Fruit fly (Drosophila melanogaster) whole organism, prepupa: ENCODE measurements around the gene CG15894.

Experiments used
- Blimp-1 ChIP-seq: fragments of 200-800 bp; sonication (Bioruptor generic); optimal IDR thresholded peaks from 3 replicates; lab custom pipeline; 2017; ENCODE audit warnings: missing biosample characterization, missing genetic modification characterization, mild to moderate bottlenecking, moderate library complexity, missing genetic modification reagents
- CG10631 ChIP-seq: fragments of 200-800 bp; sonication (Bioruptor generic); optimal IDR thresholded peaks from 2 replicates; lab custom pipeline; 2016; ENCODE audit warnings: missing biosample characterization, missing genetic modification characterization
- CG11762 ChIP-seq: fragments of 200-800 bp; sonication (Bioruptor generic); optimal IDR thresholded peaks from 3 replicates; lab custom pipeline; 2016; ENCODE audit warnings: missing biosample characterization, missing genetic modification characterization; ENCODE audit not compliant: insufficient read depth
- CG11902 ChIP-seq: fragments of 200-800 bp; sonication (Bioruptor generic); optimal IDR thresholded peaks from 3 replicates; lab custom pipeline; 2016; ENCODE audit warnings: missing biosample characterization, missing genetic modification characterization
- CG15336 ChIP-seq: fragments of 200-800 bp; sonication (Bioruptor generic); IDR thresholded peaks from 2 replicates; pipeline ENCODE4 v1.3.6; 2022; ENCODE audit warnings: missing biosample characterization, missing genetic modification characterization
- CG16779 ChIP-seq: fragments of 200-800 bp; sonication (Bioruptor generic); optimal IDR thresholded peaks from 3 replicates; lab custom pipeline; 2017; ENCODE audit warnings: missing biosample characterization, mild to moderate bottlenecking, missing genetic modification characterization
- CG32006 ChIP-seq: fragments of 200-800 bp; sonication (Bioruptor generic); optimal IDR thresholded peaks from 3 replicates; lab custom pipeline; 2017; ENCODE audit warnings: missing biosample characterization, mild to moderate bottlenecking, missing genetic modification characterization
- CG3919 ChIP-seq: fragments of 200-800 bp; sonication (Bioruptor generic); optimal IDR thresholded peaks from 3 replicates; lab custom pipeline; 2016; ENCODE audit warnings: missing biosample characterization, missing genetic modification characterization
- CG6163 ChIP-seq: fragments of 200-800 bp; sonication (Bioruptor generic); IDR thresholded peaks from 3 replicates; pipeline ENCODE4 v1.3.6; 2022; ENCODE audit warnings: missing biosample characterization, missing genetic modification characterization
- CG6276 ChIP-seq: fragments of 200-800 bp; sonication (Bioruptor generic); optimal IDR thresholded peaks from 2 replicates; lab custom pipeline; 2017; ENCODE audit warnings: missing biosample characterization, mild to moderate bottlenecking, missing genetic modification characterization
- CG6792 ChIP-seq: fragments of 200-800 bp; sonication (Bioruptor generic); optimal IDR thresholded peaks from 3 replicates; lab custom pipeline; 2016; ENCODE audit warnings: missing biosample characterization, missing genetic modification characterization
- CG6854 ChIP-seq: fragments of 200-800 bp; sonication (Bioruptor generic); optimal IDR thresholded peaks from 2 replicates; lab custom pipeline; 2017; ENCODE audit warnings: missing biosample characterization, mild to moderate bottlenecking, missing genetic modification characterization
- CG8632 ChIP-seq: fragments of 200-800 bp; sonication (Bioruptor generic); optimal IDR thresholded peaks from 3 replicates; lab custom pipeline; 2016; ENCODE audit warnings: missing biosample characterization, missing genetic modification characterization
- CG9139 ChIP-seq: fragments of 200-800 bp; sonication (Bioruptor generic); optimal IDR thresholded peaks from 3 replicates; lab custom pipeline; 2017; ENCODE audit warnings: missing biosample characterization, mild to moderate bottlenecking, missing genetic modification characterization
- Eip75B ChIP-seq: fragments of 200-800 bp; sonication (Bioruptor generic); optimal IDR thresholded peaks from 3 replicates; lab custom pipeline; 2016; ENCODE audit warnings: missing biosample characterization, missing genetic modification characterization
- Eip78C ChIP-seq: fragments of 200-800 bp; sonication (Bioruptor generic); peaks from one replicate; lab custom pipeline; 2016; ENCODE audit warnings: missing biosample characterization, missing genetic modification characterization
- Eip93F ChIP-seq: fragments of 200-800 bp; sonication (Bioruptor generic); optimal IDR thresholded peaks from 2 replicates; lab custom pipeline; 2016; ENCODE audit warnings: missing biosample characterization, mild to moderate bottlenecking, missing genetic modification characterization
- Hr39 ChIP-seq: fragments of 200-800 bp; sonication (Bioruptor generic); optimal IDR thresholded peaks from 2 replicates; lab custom pipeline; 2016; ENCODE audit warnings: missing biosample characterization, missing genetic modification characterization
- Lpt ChIP-seq: fragments of 200-800 bp; sonication (Bioruptor generic); optimal IDR thresholded peaks from 3 replicates; lab custom pipeline; 2016; ENCODE audit warnings: missing biosample characterization, missing genetic modification characterization
- Smox ChIP-seq: fragments of 200-800 bp; sonication (Bioruptor generic); optimal IDR thresholded peaks from 3 replicates; lab custom pipeline; 2016; ENCODE audit warnings: missing biosample characterization, missing genetic modification characterization
- Sox102F ChIP-seq: fragments of 200-800 bp; sonication (Bioruptor generic); optimal IDR thresholded peaks from 2 replicates; lab custom pipeline; 2016; ENCODE audit warnings: missing biosample characterization, mild to moderate bottlenecking, missing genetic modification characterization
- Sox15 ChIP-seq: fragments of 200-800 bp; sonication (Bioruptor generic); optimal IDR thresholded peaks from 3 replicates; lab custom pipeline; 2016; ENCODE audit warnings: missing biosample characterization, missing genetic modification characterization
- achi ChIP-seq: fragments of 200-800 bp; sonication (Bioruptor generic); optimal IDR thresholded peaks from 3 replicates; lab custom pipeline; 2016; ENCODE audit warnings: missing biosample characterization, missing genetic modification characterization
- acj6 ChIP-seq: fragments of 200-800 bp; sonication (Bioruptor generic); optimal IDR thresholded peaks from 3 replicates; lab custom pipeline; 2016; ENCODE audit warnings: missing biosample characterization, missing genetic modification characterization
- cyc ChIP-seq: fragments of 200-800 bp; sonication (Bioruptor generic); optimal IDR thresholded peaks from 3 replicates; lab custom pipeline; 2016; ENCODE audit warnings: missing biosample characterization, missing genetic modification characterization
- dac ChIP-seq: fragments of 200-800 bp; sonication (Bioruptor generic); optimal IDR thresholded peaks from 2 replicates; lab custom pipeline; 2017; ENCODE audit warnings: missing biosample characterization, mild to moderate bottlenecking, missing genetic modification characterization
- dsx ChIP-seq: fragments of 200-800 bp; optimal IDR thresholded peaks from 3 replicates; lab custom pipeline; 2019; ENCODE audit warnings: missing biosample characterization, mild to moderate bottlenecking, missing genetic modification characterization, moderate library complexity; ENCODE audit not compliant: poor library complexity, severe bottlenecking
- eg ChIP-seq: fragments of 200-800 bp; sonication (Bioruptor generic); IDR thresholded peaks from 3 replicates; pipeline ENCODE4 v1.3.6; 2022; ENCODE audit warnings: missing biosample characterization, missing genetic modification characterization
- esn ChIP-seq: fragments of 200-800 bp; sonication (Bioruptor generic); optimal IDR thresholded peaks from 2 replicates; lab custom pipeline; 2016; ENCODE audit warnings: missing biosample characterization, mild to moderate bottlenecking, missing genetic modification characterization, moderate library complexity
- fd85E ChIP-seq: fragments of 200-800 bp; sonication (Bioruptor generic); optimal IDR thresholded peaks from 3 replicates; lab custom pipeline; 2016; ENCODE audit warnings: missing biosample characterization, missing genetic modification characterization
- lz ChIP-seq: fragments of 200-800 bp; sonication (Bioruptor generic); optimal IDR thresholded peaks from 3 replicates; lab custom pipeline; 2016; ENCODE audit warnings: missing biosample characterization, missing genetic modification characterization
- pdm3 ChIP-seq: fragments of 200-800 bp; sonication (Bioruptor generic); optimal IDR thresholded peaks from 3 replicates; lab custom pipeline; 2016; ENCODE audit warnings: missing biosample characterization, missing genetic modification characterization
- spab ChIP-seq: fragments of 200-800 bp; sonication (Bioruptor generic); optimal IDR thresholded peaks from 2 replicates; lab custom pipeline; 2017; ENCODE audit warnings: missing biosample characterization, mild to moderate bottlenecking, missing genetic modification characterization, missing genetic modification reagents
- svp ChIP-seq: fragments of 200-800 bp; sonication (Bioruptor generic); peaks from one replicate; lab custom pipeline; 2016; ENCODE audit warnings: missing biosample characterization, missing genetic modification characterization
- topi ChIP-seq: fragments of 200-800 bp; sonication (Bioruptor generic); optimal IDR thresholded peaks from 3 replicates; lab custom pipeline; 2016; ENCODE audit warnings: missing biosample characterization, missing genetic modification characterization
- vri ChIP-seq: fragments of 200-800 bp; sonication (Bioruptor generic); optimal IDR thresholded peaks from 3 replicates; lab custom pipeline; 2016; ENCODE audit warnings: missing biosample characterization, mild to moderate bottlenecking, missing genetic modification characterization

CG15894 gene

DNA sequence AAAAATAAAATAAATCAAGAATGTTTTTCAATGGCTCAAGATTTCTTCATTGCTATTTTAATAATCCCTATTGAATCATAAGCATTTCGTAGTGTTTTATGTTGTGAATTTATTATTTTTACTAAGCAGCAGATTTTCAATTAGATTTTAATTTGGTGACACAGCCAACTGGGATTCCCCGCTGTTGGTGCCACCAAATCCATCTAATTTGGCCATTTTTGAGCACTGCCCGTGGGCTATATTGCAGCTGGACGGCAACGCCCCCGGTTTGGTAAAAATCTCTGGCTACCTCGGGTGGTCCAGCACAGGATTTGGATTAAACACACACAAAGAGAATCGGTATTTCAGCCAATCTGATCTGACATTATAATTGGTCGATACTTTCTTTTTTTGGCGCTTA lies 40.2 kb downstream of the CG15894 start:
- no peak for TF ChIP-seq CG6854
- no peak for TF ChIP-seq Hr39 (GFP tag; lab: Kevin White, UChicago)
- no peak for TF ChIP-seq dsx (GFP tag; lab: Kevin White, UChicago)
- TF ChIP-seq Eip93F: no peak
- no peak for TF ChIP-seq Eip75B (GFP tag; lab: Kevin White, UChicago)
- TF ChIP-seq, all 60 proteins: peak for 0

dm6 chrX:6350213-6350679 lies 41.2 kb downstream of the CG15894 start, which contains the start of the genes ND-B16.6 and kdn:
ND-B16.6 (minus strand) TSS chrX:6350401.
kdn (plus strand) TSS chrX:6350629.
- TF ChIP-seq cyc (GFP tag; lab: Kevin White, UChicago) (no peak), Sox15 (GFP tag; lab: Kevin White, UChicago) (no peak), svp (GFP tag; lab: Kevin White, UChicago) (peak; percentile 51), Blimp-1 (GFP tag; lab: Kevin White, UChicago) (no peak), achi (peak; percentile 52), topi (GFP tag; lab: Kevin White, UChicago) (no peak), vri (GFP tag; lab: Kevin White, UChicago) (peak; percentile 34)

dm6 chrX:6351917-6352768 lies 43.1 kb downstream of the CG15894 start:
- TF ChIP-seq CG6276 (GFP tag; lab: Kevin White, UChicago) (peak; percentile 13), CG11762 (GFP tag; lab: Kevin White, UChicago) (no peak), CG8632 (GFP tag; lab: Kevin White, UChicago) (no peak), CG11902 (GFP tag; lab: Kevin White, UChicago) (no peak), CG15336 (GFP tag; lab: Robert Waterston, UW) (0 out of 2 replicates have a peak, but pooled peaks have one; percentile 20), CG6163 (GFP tag; lab: Robert Waterston, UW) (peak; percentile 57; the same call in 1 of the 3 replicates), esn (GFP tag; lab: Kevin White, UChicago) (peak; percentile 12), Lpt (GFP tag; lab: Kevin White, UChicago) (peak; percentile 12), spab (GFP tag; lab: Kevin White, UChicago) (no peak), CG9139 (no peak), acj6 (GFP tag; lab: Kevin White, UChicago) (peak; percentile 9), Eip78C (GFP tag; lab: Kevin White, UChicago) (peak; percentile 81), Eip75B (GFP tag; lab: Kevin White, UChicago) (peak; percentile 21), Sox102F (peak; percentile 35), eg (GFP tag; lab: Robert Waterston, UW) (0 out of 3 replicates have a peak, but pooled peaks have one; percentile 33), Smox (GFP tag; lab: Kevin White, UChicago) (peak; percentile 32), CG6792 (GFP tag; lab: Kevin White, UChicago) (no peak), CG10631 (peak; percentile 19), svp (GFP tag; lab: Kevin White, UChicago) (peak; percentile 60), Hr39 (GFP tag; lab: Kevin White, UChicago) (no peak), lz (GFP tag; lab: Kevin White, UChicago) (no peak), dac (no peak), CG3919 (peak; percentile 35), CG32006 (peak; percentile 33), pdm3 (GFP tag; lab: Kevin White, UChicago) (peak; percentile 3), CG16779 (tag; lab: Kevin White, UChicago) (no peak), achi (peak; percentile 6), vri (GFP tag; lab: Kevin White, UChicago) (peak; percentile 53), fd85E (GFP tag; lab: Kevin White, UChicago) (no peak)
- TF ChIP-seq, all 60 proteins: peak for 18
